Fruit fly (Drosophila melanogaster) whole organism, embryonic: Measurements from ENCODE around the gene CG31139.
A peak's percentile ranks its signal among the peaks of the same experiment; 100 is the strongest.

Source experiments
- B-H2 ChIP-seq: fragments of 200-800 bp; sonication (Bioruptor generic); optimal IDR thresholded peaks from 2 replicates; lab custom pipeline; 2018; ENCODE audit warnings: missing biosample characterization, mild to moderate bottlenecking, missing genetic modification characterization
- Bgb ChIP-seq: fragments of 200-800 bp; sonication (Bioruptor generic); IDR thresholded peaks from 2 replicates; pipeline ENCODE4 v1.3.6; 2022; ENCODE audit warnings: missing biosample characterization, missing genetic modification characterization; ENCODE audit not compliant: partially characterized antibody
- CG1024 ChIP-seq: fragments of 200-800 bp; sonication (Bioruptor generic); IDR thresholded peaks from 2 replicates; pipeline ENCODE4 v1.3.6; 2022; ENCODE audit warnings: missing biosample characterization, missing genetic modification characterization
- CG10979 ChIP-seq: fragments of 200-800 bp; sonication (Bioruptor generic); optimal IDR thresholded peaks from 2 replicates; lab custom pipeline; 2018; ENCODE audit warnings: missing biosample characterization, mild to moderate bottlenecking, missing genetic modification characterization, moderate library complexity
- CG11504 ChIP-seq: fragments of 200-800 bp; sonication (Bioruptor generic); optimal IDR thresholded peaks from 3 replicates; lab custom pipeline; 2019; ENCODE audit warnings: missing biosample characterization, mild to moderate bottlenecking, missing genetic modification characterization, moderate library complexity
- CG13424 ChIP-seq: fragments of 200-800 bp; sonication (Bioruptor generic); optimal IDR thresholded peaks from 2 replicates; lab custom pipeline; 2019; ENCODE audit warnings: missing biosample characterization, mild to moderate bottlenecking, missing genetic modification characterization, moderate library complexity
- CG14441 ChIP-seq: fragments of 200-800 bp; sonication (Bioruptor generic); IDR thresholded peaks from 2 replicates; pipeline ENCODE4 v1.3.6; 2022; ENCODE audit warnings: missing biosample characterization, missing genetic modification characterization
- CG14710 ChIP-seq: fragments of 200-800 bp; sonication (Bioruptor generic); optimal IDR thresholded peaks from 3 replicates; lab custom pipeline; 2019; ENCODE audit warnings: missing biosample characterization, mild to moderate bottlenecking, missing genetic modification characterization, moderate library complexity
- CG15011 ChIP-seq: fragments of 200-800 bp; sonication (Bioruptor generic); optimal IDR thresholded peaks from 3 replicates; lab custom pipeline; 2018; ENCODE audit warnings: missing biosample characterization, mild to moderate bottlenecking, missing genetic modification characterization
- CG16813 ChIP-seq: fragments of 200-800 bp; sonication (Bioruptor generic); IDR thresholded peaks from 3 replicates; pipeline ENCODE4 v1.3.6; 2022; ENCODE audit warnings: missing biosample characterization, missing genetic modification characterization; ENCODE audit not compliant: partially characterized antibody
- CG2199 ChIP-seq: fragments of 200-800 bp; sonication (Bioruptor generic); IDR thresholded peaks from 3 replicates; pipeline ENCODE4 v1.3.6; 2022; ENCODE audit warnings: missing biosample characterization, missing genetic modification characterization
- CG2712 ChIP-seq: fragments of 200-800 bp; optimal IDR thresholded peaks from 3 replicates; lab custom pipeline; 2019; ENCODE audit warnings: missing biosample characterization, mild to moderate bottlenecking, missing genetic modification characterization, moderate library complexity
- CG33557 ChIP-seq: fragments of 200-800 bp; sonication (Bioruptor generic); optimal IDR thresholded peaks from 2 replicates; lab custom pipeline; 2019; ENCODE audit warnings: missing biosample characterization, mild to moderate bottlenecking, missing genetic modification characterization, moderate library complexity
- CG3847 ChIP-seq: fragments of 200-800 bp; sonication (Bioruptor generic); IDR thresholded peaks from 2 replicates; pipeline ENCODE4 v1.3.6; 2022; ENCODE audit warnings: missing biosample characterization, missing genetic modification characterization
- CG42726 ChIP-seq: fragments of 200-800 bp; sonication (Bioruptor generic); IDR thresholded peaks from 2 replicates; pipeline ENCODE4 v1.3.6; 2022; ENCODE audit warnings: missing biosample characterization, missing genetic modification characterization; ENCODE audit not compliant: partially characterized antibody
- CG5245 ChIP-seq: fragments of 200-800 bp; sonication (Bioruptor generic); optimal IDR thresholded peaks from 3 replicates; lab custom pipeline; 2016; ENCODE audit warnings: missing biosample characterization, missing genetic modification characterization
- CG6791 ChIP-seq: fragments of 200-800 bp; sonication (Bioruptor generic); IDR thresholded peaks from 3 replicates; pipeline ENCODE4 v1.3.6; 2022; ENCODE audit warnings: missing biosample characterization, missing genetic modification characterization; ENCODE audit not compliant: partially characterized antibody
- CG7963 ChIP-seq: fragments of 200-800 bp; sonication (Bioruptor generic); IDR thresholded peaks from 3 replicates; pipeline ENCODE4 v1.3.6; 2022; ENCODE audit warnings: missing biosample characterization, missing genetic modification characterization; ENCODE audit not compliant: partially characterized antibody
- CG9817 ChIP-seq: fragments of 200-800 bp; sonication (Bioruptor generic); optimal IDR thresholded peaks from 2 replicates; lab custom pipeline; 2018; ENCODE audit warnings: missing biosample characterization, mild to moderate bottlenecking, missing genetic modification characterization, moderate library complexity
- CTCF ChIP-seq: fragments of 200-800 bp; sonication (Bioruptor generic); optimal IDR thresholded peaks from 2 replicates; lab custom pipeline; 2017; ENCODE audit warnings: missing biosample characterization, mild to moderate bottlenecking, missing genetic modification characterization, moderate library complexity
- CoRest ChIP-seq: fragments of 200-800 bp; sonication (Bioruptor generic); optimal IDR thresholded peaks from 3 replicates; lab custom pipeline; 2018; ENCODE audit warnings: missing biosample characterization, mild to moderate bottlenecking, missing genetic modification characterization, moderate library complexity
- Dek ChIP-seq: fragments of 200-800 bp; sonication (Bioruptor generic); optimal IDR thresholded peaks from 3 replicates; lab custom pipeline; 2019; ENCODE audit warnings: missing biosample characterization, mild to moderate bottlenecking, missing genetic modification characterization, moderate library complexity
- MESR4 ChIP-seq: fragments of 200-800 bp; sonication (Bioruptor generic); optimal IDR thresholded peaks from 2 replicates; lab custom pipeline; 2018; ENCODE audit warnings: missing biosample characterization, mild to moderate bottlenecking, missing genetic modification characterization, moderate library complexity
- Med ChIP-seq: fragments of 200-800 bp; sonication (Bioruptor generic); peaks from one replicate; lab custom pipeline; 2016; ENCODE audit warnings: missing biosample characterization, missing genetic modification characterization, mild to moderate bottlenecking, inconsistent platforms, moderate library complexity
- Opbp ChIP-seq: fragments of 200-800 bp; sonication (Bioruptor generic); IDR thresholded peaks from 3 replicates; pipeline ENCODE4 v1.3.6; 2022; ENCODE audit warnings: missing biosample characterization, missing genetic modification characterization; ENCODE audit not compliant: partially characterized antibody
- YL-1 ChIP-seq: fragments of 200-800 bp; sonication (Bioruptor generic); optimal IDR thresholded peaks from 3 replicates; lab custom pipeline; 2017; ENCODE audit warnings: missing biosample characterization, mild to moderate bottlenecking, missing genetic modification characterization
- ac ChIP-seq: fragments of 200-800 bp; sonication (Bioruptor generic); optimal IDR thresholded peaks from 3 replicates; lab custom pipeline; 2017; ENCODE audit warnings: missing biosample characterization, mild to moderate bottlenecking, missing genetic modification characterization
- ara ChIP-seq: fragments of 200-800 bp; sonication (Bioruptor generic); IDR thresholded peaks from 2 replicates; pipeline ENCODE4 v1.3.6; 2022; ENCODE audit warnings: missing biosample characterization, missing genetic modification characterization
- bbx ChIP-seq: fragments of 200-800 bp; sonication (Bioruptor generic); IDR thresholded peaks from 2 replicates; pipeline ENCODE4 v1.3.6; 2022; ENCODE audit warnings: missing biosample characterization, missing genetic modification characterization; ENCODE audit not compliant: partially characterized antibody
- chinmo ChIP-seq: fragments of 200-800 bp; sonication (Bioruptor generic); IDR thresholded peaks from 4 replicates; pipeline ENCODE4 v1.3.6; 2022; ENCODE audit warnings: missing biosample characterization, missing genetic modification characterization; ENCODE audit not compliant: partially characterized antibody
- da ChIP-seq: fragments of 200-800 bp; sonication (Bioruptor generic); optimal IDR thresholded peaks from 2 replicates; lab custom pipeline; 2016; ENCODE audit warnings: missing biosample characterization, missing genetic modification characterization
- dm ChIP-seq: fragments of 200-800 bp; sonication (Bioruptor generic); optimal IDR thresholded peaks from 3 replicates; lab custom pipeline; 2016; ENCODE audit warnings: missing biosample characterization, missing genetic modification characterization
- dpn ChIP-seq, 2 experiments: fragments of 200-800 bp; sonication (Bioruptor generic); optimal IDR thresholded peaks; 3 replicates each; lab custom pipeline; 2016; ENCODE audit warnings: missing biosample characterization in 2 of 2, missing genetic modification characterization in 2 of 2
- esg ChIP-seq: fragments of 200-800 bp; sonication (Bioruptor generic); conservative IDR thresholded peaks from 2 replicates; pipeline ENCODE4 v1.3.6; 2022; ENCODE audit warnings: missing biosample characterization, missing genetic modification characterization
- grn ChIP-seq: fragments of 200-800 bp; sonication (Bioruptor generic); optimal IDR thresholded peaks from 3 replicates; lab custom pipeline; 2017; ENCODE audit warnings: missing biosample characterization, missing genetic modification characterization
- hb ChIP-seq: fragments of 200-800 bp; sonication (Bioruptor generic); IDR thresholded peaks from 3 replicates; pipeline ENCODE4 v1.3.6; 2022; ENCODE audit warnings: missing biosample characterization, missing genetic modification characterization; ENCODE audit not compliant: partially characterized antibody
- inv ChIP-seq: fragments of 200-800 bp; sonication (Bioruptor generic); IDR thresholded peaks from 2 replicates; pipeline ENCODE4 v1.3.6; 2022; ENCODE audit warnings: missing biosample characterization, missing genetic modification characterization; ENCODE audit not compliant: partially characterized antibody
- mam ChIP-seq: fragments of 200-800 bp; sonication (Bioruptor generic); optimal IDR thresholded peaks from 3 replicates; lab custom pipeline; 2016; ENCODE audit warnings: missing biosample characterization, missing genetic modification characterization
- nerfin-2 ChIP-seq: fragments of 200-800 bp; sonication (Bioruptor generic); IDR thresholded peaks from 2 replicates; pipeline ENCODE4 v1.3.6; 2022; ENCODE audit warnings: missing biosample characterization, missing genetic modification characterization; ENCODE audit not compliant: partially characterized antibody
- nmo ChIP-seq: fragments of 200-800 bp; sonication (Bioruptor generic); optimal IDR thresholded peaks from 2 replicates; lab custom pipeline; 2018; ENCODE audit warnings: missing biosample characterization, mild to moderate bottlenecking, missing genetic modification characterization, moderate library complexity
- sens-2 ChIP-seq: fragments of 200-800 bp; sonication (Bioruptor generic); IDR thresholded peaks from 2 replicates; pipeline ENCODE4 v1.3.6; 2022; ENCODE audit warnings: missing biosample characterization, missing genetic modification characterization
- slbo ChIP-seq: fragments of 200-800 bp; sonication (Bioruptor generic); IDR thresholded peaks from 2 replicates; pipeline ENCODE4 v1.3.6; 2022; ENCODE audit warnings: missing biosample characterization, missing genetic modification characterization
- so ChIP-seq: fragments of 200-800 bp; sonication (Bioruptor generic); IDR thresholded peaks from 3 replicates; pipeline ENCODE4 v1.3.6; 2022; ENCODE audit warnings: missing biosample characterization, missing genetic modification characterization
- stc ChIP-seq: fragments of 200-800 bp; sonication (Bioruptor generic); IDR thresholded peaks from 2 replicates; pipeline ENCODE4 v1.3.6; 2022; ENCODE audit warnings: missing biosample characterization, missing genetic modification characterization
- stwl ChIP-seq: fragments of 200-800 bp; sonication (Bioruptor generic); optimal IDR thresholded peaks from 3 replicates; lab custom pipeline; 2018; ENCODE audit warnings: missing biosample characterization, mild to moderate bottlenecking, missing genetic modification characterization, moderate library complexity
- trem ChIP-seq: fragments of 200-800 bp; optimal IDR thresholded peaks from 3 replicates; lab custom pipeline; 2019; ENCODE audit warnings: missing biosample characterization, mild to moderate bottlenecking, missing genetic modification characterization, moderate library complexity
- tup ChIP-seq: fragments of 200-800 bp; sonication (Bioruptor generic); optimal IDR thresholded peaks from 2 replicates; lab custom pipeline; 2016; ENCODE audit warnings: missing biosample characterization, mild to moderate bottlenecking, missing genetic modification characterization, moderate library complexity
- vfl ChIP-seq: fragments of 200-800 bp; sonication (Bioruptor generic); optimal IDR thresholded peaks from 2 replicates; lab custom pipeline; 2016; ENCODE audit warnings: missing biosample characterization, missing genetic modification characterization

Gene CG31139

DNA sequence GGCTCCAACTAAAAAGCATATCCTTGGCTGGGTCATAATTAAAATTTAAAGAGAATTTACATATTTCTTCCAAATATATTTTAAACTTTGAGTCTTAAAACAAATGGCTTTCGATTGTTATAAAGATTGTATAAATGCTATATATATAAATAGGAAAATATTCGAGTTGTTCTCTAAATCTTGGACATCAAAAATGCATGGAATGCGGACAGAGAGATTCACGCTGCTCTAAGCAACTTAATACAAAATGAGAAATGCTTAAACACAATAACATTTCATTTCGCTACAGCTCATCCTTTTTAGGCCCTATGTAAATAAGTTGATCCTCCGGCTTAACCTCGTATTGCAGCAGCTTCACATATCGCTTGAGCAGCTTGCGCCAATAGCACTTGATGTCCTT is at the start of gene CG31139:
Gene CG31139 (minus strand): TSS at position 101 of the 400 bp plus-strand sequence.
- TF ChIP-seq CG10979 (no peak), dm (no peak), ara (no peak), Med (GFP tag; lab: Kevin White, UChicago) (peak; percentile 3)
- TF ChIP-seq, all 482 proteins: peak for 1

DNA sequence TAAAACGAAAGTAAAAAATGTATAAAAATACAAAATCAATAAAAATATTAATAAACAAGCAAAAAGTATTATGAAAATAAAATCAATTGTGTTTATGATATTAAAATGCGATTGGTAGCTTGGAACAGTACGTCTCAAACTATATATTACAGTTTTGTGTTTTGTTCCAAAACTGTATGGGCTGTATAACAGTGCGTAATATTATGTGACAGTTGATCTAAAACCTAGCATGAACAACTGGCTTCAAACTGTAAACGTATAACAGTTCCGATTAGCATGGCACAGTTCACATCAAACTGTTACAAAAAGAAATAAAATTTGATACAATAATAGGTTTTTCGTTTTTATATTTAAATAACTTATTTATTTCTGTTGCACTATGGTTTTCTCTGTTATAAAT is 45.1 kb upstream of the CG31139 start:
- TF ChIP-seq chinmo (GFP tag; lab: Robert Waterston, UW) (0 out of 4 replicates have a peak, but pooled peaks have one; percentile 43), CG1024 (no peak), dpn (GFP tag; optimal IDR thresholded peaks at IDR 0.05; lab: Kevin White, UChicago) (peak in 1 of 2 experiments; percentile 1), Bgb (peak; percentile 73), grn (GFP tag; lab: Kevin White, UChicago) (peak; percentile 20), CG9817 (tag; lab: Kevin White, UChicago) (peak; percentile 22), Dek (peak; percentile 64), stwl (peak; percentile 90), CG14710 (peak; percentile 19), B-H2 (GFP tag; lab: Kevin White, UChicago) (peak; percentile 37), CG13424 (tag; lab: Kevin White, UChicago) (peak; percentile 19), nerfin-2 (GFP tag; lab: Robert Waterston, UW) (0 out of 2 replicates have a peak, but pooled peaks have one; percentile 51), vfl (GFP tag; lab: Kevin White, UChicago) (no peak), CoRest (peak; percentile 42), CG2199 (GFP tag; lab: Robert Waterston, UW) (peak; percentile 96), so (GFP tag; lab: Robert Waterston, UW) (no peak), stc (GFP tag; lab: Robert Waterston, UW) (no peak), mam (no peak), CG3847 (GFP tag; lab: Robert Waterston, UW) (0 out of 2 replicates have a peak, but pooled peaks have one; percentile 8), CG15011 (no peak), esg (no peak), CG33557 (peak; percentile 8), trem (tag; lab: Kevin White, UChicago) (peak; percentile 6), sens-2 (GFP tag; lab: Robert Waterston, UW) (no peak), nmo (GFP tag; lab: Kevin White, UChicago) (peak; percentile 55), MESR4 (GFP tag; lab: Kevin White, UChicago) (no peak), tup (GFP tag; lab: Kevin White, UChicago) (no peak), CG16813 (GFP tag; lab: Robert Waterston, UW) (peak; percentile 60), Opbp (GFP tag; lab: Robert Waterston, UW) (peak; percentile 81), hb (GFP tag; lab: Robert Waterston, UW) (peak; percentile 68; the same call in 2 of the 3 replicates), CG6791 (GFP tag; lab: Robert Waterston, UW) (peak; percentile 71; the same call in 1 of the 3 replicates), CG42726 (GFP tag; lab: Robert Waterston, UW) (peak; percentile 76), CG11504 (tag; lab: Kevin White, UChicago) (peak; percentile 68), YL-1 (GFP tag; lab: Kevin White, UChicago) (peak; percentile 3), CG2712 (tag; lab: Kevin White, UChicago) (peak; percentile 35), CTCF (peak; percentile 64), bbx (GFP tag; lab: Robert Waterston, UW) (peak; percentile 68), slbo (GFP tag; lab: Robert Waterston, UW) (0 out of 2 replicates have a peak, but pooled peaks have one; percentile 13), CG14441 (no peak), da (GFP tag; lab: Kevin White, UChicago) (no peak), ac (no peak), CG7963 (GFP tag; lab: Robert Waterston, UW) (0 out of 3 replicates have a peak, but pooled peaks have one; percentile 25), CG5245 (GFP tag; lab: Kevin White, UChicago) (no peak), inv (GFP tag; lab: Robert Waterston, UW) (peak; percentile 62; the same call in 1 of the 2 replicates)
